Worm (Caenorhabditis elegans): ENCODE data around the gene fbxb-22.

The fbxb-22 gene

ce11 chrIII:11920187-11920785 lies 36.7 kb upstream of the fbxb-22 start, which contains the start of the genes ccf-1 and trap-4 (continued):
- TF ChIP-seq zfp-3 (GFP tag; conservative IDR thresholded peaks at IDR 0.05) = no peak
- TF ChIP-seq lim-7 (GFP tag; IDR thresholded peaks at IDR 0.05) = no peak

- TF ChIP-seq dve-1 (tag; optimal IDR thresholded peaks at IDR 0.05; ENCODE audit: insufficient read depth) = peak; percentile 47
- TF ChIP-seq aha-1 (tag) = peak; percentile 52
- TF ChIP-seq nhr-11 (tag; optimal IDR thresholded peaks at IDR 0.05) = no peak
- no peak for TF ChIP-seq dmd-6 (GFP tag; IDR thresholded peaks at IDR 0.05)
- peak; percentile 5 for TF ChIP-seq hlh-11 (tag; optimal IDR thresholded peaks at IDR 0.05)
- TF ChIP-seq T26A8.4 (GFP tag; IDR thresholded peaks at IDR 0.05) = peak; percentile 56
- no peak for TF ChIP-seq ceh-62 (tag; optimal IDR thresholded peaks at IDR 0.05)
- no peak for TF ChIP-seq ztf-7 (tag; optimal IDR thresholded peaks at IDR 0.05)
- TF ChIP-seq lsy-2 (tag; optimal IDR thresholded peaks at IDR 0.05) = peak in 1 of 2 experiments; percentile 30
- TF ChIP-seq pha-4 (GFP tag; IDR thresholded peaks at IDR 0.05) = 0 out of 2 replicates have a peak, but pooled peaks have one; percentile 27
- TF ChIP-seq pha-4 (tag; optimal IDR thresholded peaks at IDR 0.05) = no peak
- TF ChIP-seq nhr-28 (tag; optimal IDR thresholded peaks at IDR 0.05) = no peak
- TF ChIP-seq sdz-12 (GFP tag; optimal IDR thresholded peaks at IDR 0.05) = no peak
- no peak for TF ChIP-seq daf-16 (GFP tag; optimal IDR thresholded peaks at IDR 0.05)
- TF ChIP-seq daf-16 (tag; optimal IDR thresholded peaks at IDR 0.05) = peak; percentile 11
- no peak for TF ChIP-seq ceh-28 (tag; optimal IDR thresholded peaks at IDR 0.05)
- no peak for TF ChIP-seq nhr-77 (tag; optimal IDR thresholded peaks at IDR 0.05)
- TF ChIP-seq php-3 (GFP tag; IDR thresholded peaks at IDR 0.05) = peak; percentile 49; the same call in 1 of the 2 replicates
- no peak for TF ChIP-seq gei-8 (GFP tag; optimal IDR thresholded peaks at IDR 0.05)
- no peak for TF ChIP-seq nhr-6 (tag; optimal IDR thresholded peaks at IDR 0.05)
- no peak for TF ChIP-seq madf-5 (GFP tag; IDR thresholded peaks at IDR 0.05)
- TF ChIP-seq F10B5.3 (tag; optimal IDR thresholded peaks at IDR 0.05) = peak; percentile 13
- peak; percentile 18 for TF ChIP-seq dpl-1 (GFP tag; optimal IDR thresholded peaks at IDR 0.05)
- no peak for TF ChIP-seq duxl-1 (tag; optimal IDR thresholded peaks at IDR 0.05; ENCODE audit: poor library complexity)
- TF ChIP-seq ceh-82 (tag; optimal IDR thresholded peaks at IDR 0.05) = no peak
- no peak for TF ChIP-seq tag-97 (GFP tag; IDR thresholded peaks at IDR 0.05)
- TF ChIP-seq zfp-3 (GFP tag; conservative IDR thresholded peaks at IDR 0.05) = 0 out of 2 replicates have a peak, but pooled peaks have one; percentile 30
- TF ChIP-seq ZK546.5 (tag; optimal IDR thresholded peaks at IDR 0.05) = no peak
- TF ChIP-seq unc-62 (GFP tag; optimal IDR thresholded peaks at IDR 0.05 in 1 of 2) = no peak
- TF ChIP-seq unc-62 (tag; optimal IDR thresholded peaks at IDR 0.05) = no peak
- no peak for TF ChIP-seq saeg-2 (GFP tag; IDR thresholded peaks at IDR 0.05)
- no peak for TF ChIP-seq ceh-32 (tag; optimal IDR thresholded peaks at IDR 0.05; ENCODE audit: poor library complexity)
- no peak for TF ChIP-seq Y48G9A.11 (GFP tag; IDR thresholded peaks at IDR 0.05)
- no peak for TF ChIP-seq rbr-2 (tag; optimal IDR thresholded peaks at IDR 0.05)
- peak; percentile 55 for TF ChIP-seq Y5F2A.4 (GFP tag; optimal IDR thresholded peaks at IDR 0.05)
- no peak for TF ChIP-seq hmg-1.1 (GFP tag; IDR thresholded peaks at IDR 0.05)
- no peak for TF ChIP-seq F44E2.7 (GFP tag; IDR thresholded peaks at IDR 0.05)
- TF ChIP-seq lin-29 (GFP tag; IDR thresholded peaks at IDR 0.05) = no peak
- TF ChIP-seq ceh-20 (GFP tag; IDR thresholded peaks at IDR 0.05) = no peak
- TF ChIP-seq nhr-237 (tag; optimal IDR thresholded peaks at IDR 0.05) = no peak
- no peak for TF ChIP-seq lim-7 (GFP tag; IDR thresholded peaks at IDR 0.05)
- no peak for TF ChIP-seq snpc-4 (tag; optimal IDR thresholded peaks at IDR 0.05)
- peak; percentile 18 for TF ChIP-seq spr-1 (tag; optimal IDR thresholded peaks at IDR 0.05)
- no peak for TF ChIP-seq F49E8.2 (tag; optimal IDR thresholded peaks at IDR 0.05; ENCODE audit: borderline replicate concordance)
- peak; percentile 61 for TF ChIP-seq mes-2 (tag; optimal IDR thresholded peaks at IDR 0.05; ENCODE audit: poor library complexity, severe bottlenecking)
- TF ChIP-seq mep-1 (tag; optimal IDR thresholded peaks at IDR 0.05) = peak; percentile 21
- peak; percentile 12 for TF ChIP-seq ama-1 (optimal IDR thresholded peaks at IDR 0.05)
- TF ChIP-seq aly-2 (tag; optimal IDR thresholded peaks at IDR 0.05) = no peak
- no peak for TF ChIP-seq nhr-10 (tag; optimal IDR thresholded peaks at IDR 0.05)
These were observed 34.8 kb upstream of the fbxb-22 start, which contains the start of gene znf-593 for ce11 chrIII:11918247-11918769. Gene znf-593 (minus strand): TSS chrIII:11918719.

Measured in whole organism, L4 larva.